Fruit fly (Drosophila melanogaster) S2 (cell line): ENCODE results near the gene AGO2.

Experiments
- CG8478 ChIP-seq: fragments of >200 bp; optimal IDR thresholded peaks from 2 replicates; lab custom pipeline; 2018
- CTCF ChIP-seq, 2 experiments: fragments of >200 bp; optimal IDR thresholded peaks; 2 replicates each; lab custom pipeline; 2018

DNA sequence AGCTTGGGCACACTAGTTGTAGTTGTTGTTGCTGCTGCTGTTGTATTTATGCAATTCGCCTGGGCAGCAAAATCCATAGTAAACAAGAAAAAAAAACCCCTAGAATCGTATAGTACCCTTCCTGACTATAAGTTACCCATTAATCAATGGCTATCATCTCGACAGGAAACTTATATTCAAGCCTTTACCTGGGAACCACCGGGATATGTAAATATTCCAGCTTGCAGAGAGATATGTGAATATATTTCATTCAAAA, 9.9 kb downstream of the AGO2 start:
- TF ChIP-seq CTCF (optimal IDR thresholded peaks at IDR 0.05; lab: Kevin White, UChicago) (no peak), CG8478 (no peak)
